Worm (Caenorhabditis elegans): ENCODE measurements around the gene F35B3.3.

F35B3.3 gene

DNA sequence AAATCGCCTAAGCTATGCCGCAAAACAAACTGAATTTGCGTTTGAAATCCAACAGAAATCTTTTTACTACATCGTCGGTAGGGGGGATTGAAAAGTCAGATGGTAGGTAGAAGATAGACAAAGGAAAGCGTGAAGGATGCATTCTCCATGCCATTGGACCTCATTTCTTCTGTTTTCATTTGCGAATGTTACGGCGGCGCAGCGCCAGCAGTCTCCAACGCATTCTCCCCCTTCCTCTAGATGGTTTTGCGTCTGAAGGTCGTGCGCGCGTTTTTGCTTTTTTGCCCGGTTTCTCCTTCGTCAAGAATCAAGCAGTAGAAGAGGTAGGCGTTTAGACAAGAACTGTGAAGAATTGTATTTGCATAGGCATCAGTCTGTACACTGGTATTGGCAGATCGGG lies 19.7 kb upstream of the F35B3.3 start:
- TF ChIP-seq tra-4 (tag; optimal IDR thresholded peaks at IDR 0.05), result no peak
- no peak for TF ChIP-seq ceh-36 (tag; optimal IDR thresholded peaks at IDR 0.05)
- no peak for TF ChIP-seq sea-1 (GFP tag; conservative IDR thresholded peaks at IDR 0.05)
- TF ChIP-seq ceh-13 (GFP tag; optimal IDR thresholded peaks at IDR 0.05), result no peak

DNA sequence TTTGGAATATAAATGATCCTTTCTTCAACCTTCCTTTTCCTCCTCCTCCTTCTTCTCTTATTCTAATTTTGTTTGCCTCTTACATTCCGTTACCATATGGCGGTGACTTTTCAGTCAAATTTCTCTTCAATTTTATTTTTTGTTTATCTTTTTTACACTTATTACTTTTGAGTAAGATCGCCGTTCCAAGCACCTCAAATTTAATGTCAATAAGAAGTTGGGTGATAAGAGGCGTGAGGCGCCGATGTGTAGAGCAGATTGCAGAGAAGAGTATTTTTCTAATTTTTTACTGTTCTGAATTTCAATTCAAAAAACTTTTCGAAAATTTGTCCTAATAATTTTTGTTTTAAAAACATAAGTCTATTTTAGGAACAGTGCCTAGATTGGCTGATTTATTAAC lies 18.8 kb upstream of the F35B3.3 start:
- no peak for TF ChIP-seq tbx-37 (GFP tag; conservative IDR thresholded peaks at IDR 0.05)
- no peak for TF ChIP-seq hmg-4 (GFP tag; optimal IDR thresholded peaks at IDR 0.05)
- no peak for TF ChIP-seq aly-1 (tag; optimal IDR thresholded peaks at IDR 0.05)
- TF ChIP-seq scrt-1 (GFP tag; IDR thresholded peaks at IDR 0.05), result no peak
- no peak for TF ChIP-seq ama-1 (optimal IDR thresholded peaks at IDR 0.05)
- no peak for TF ChIP-seq hmbx-1 (tag; optimal IDR thresholded peaks at IDR 0.05)
- no peak for TF ChIP-seq pes-1 (GFP tag; IDR thresholded peaks at IDR 0.05)

DNA sequence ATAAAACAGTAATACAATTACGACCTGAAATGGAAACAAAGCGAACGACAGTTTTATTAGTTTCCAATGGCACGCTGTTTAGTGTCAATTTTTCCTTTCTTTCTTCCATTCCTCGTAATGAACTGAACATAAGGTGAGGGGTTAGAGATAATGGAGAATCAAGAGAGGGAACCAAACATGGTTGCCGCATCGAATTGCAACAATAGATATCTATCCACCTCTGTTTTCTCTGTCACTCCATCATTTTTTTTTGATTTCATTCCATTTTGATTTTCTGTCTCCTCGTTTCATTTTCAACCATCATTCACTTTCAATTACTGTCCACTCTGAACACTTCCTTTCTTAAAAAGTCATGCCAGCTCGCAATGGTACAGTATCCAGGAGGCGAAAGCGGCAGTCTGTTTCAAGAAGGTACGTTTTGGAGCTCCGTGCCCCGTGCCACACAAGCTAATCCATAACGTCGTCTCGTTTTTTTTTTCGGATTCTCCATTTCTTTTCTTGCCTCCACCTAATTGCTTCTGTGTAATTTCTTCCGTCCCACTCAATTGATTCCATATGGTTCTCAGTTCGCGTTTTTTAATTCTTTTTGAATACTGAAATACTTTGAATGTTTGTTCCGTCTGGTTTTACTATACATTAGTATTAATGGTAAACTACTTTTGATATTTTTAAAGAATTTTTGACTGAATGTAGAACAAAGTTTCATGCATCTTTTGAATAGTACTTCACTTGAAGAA lies 17.9 kb upstream of the F35B3.3 start:
- TF ChIP-seq F13C5.2 (tag; optimal IDR thresholded peaks at IDR 0.05) (no peak), tbx-11 (GFP tag; IDR thresholded peaks at IDR 0.05) (no peak), B0310.2 (tag; optimal IDR thresholded peaks at IDR 0.05) (no peak), ama-1 (optimal IDR thresholded peaks at IDR 0.05) (no peak), aly-1 (tag; optimal IDR thresholded peaks at IDR 0.05) (no peak), ceh-13 (GFP tag; optimal IDR thresholded peaks at IDR 0.05) (no peak), tra-4 (tag; optimal IDR thresholded peaks at IDR 0.05) (no peak), scrt-1 (GFP tag; IDR thresholded peaks at IDR 0.05) (no peak), ceh-36 (tag; optimal IDR thresholded peaks at IDR 0.05) (no peak), flt-1 (GFP tag; IDR thresholded peaks at IDR 0.05) (no peak), pes-1 (GFP tag; IDR thresholded peaks at IDR 0.05) (no peak), hmbx-1 (tag; optimal IDR thresholded peaks at IDR 0.05) (no peak)

DNA sequence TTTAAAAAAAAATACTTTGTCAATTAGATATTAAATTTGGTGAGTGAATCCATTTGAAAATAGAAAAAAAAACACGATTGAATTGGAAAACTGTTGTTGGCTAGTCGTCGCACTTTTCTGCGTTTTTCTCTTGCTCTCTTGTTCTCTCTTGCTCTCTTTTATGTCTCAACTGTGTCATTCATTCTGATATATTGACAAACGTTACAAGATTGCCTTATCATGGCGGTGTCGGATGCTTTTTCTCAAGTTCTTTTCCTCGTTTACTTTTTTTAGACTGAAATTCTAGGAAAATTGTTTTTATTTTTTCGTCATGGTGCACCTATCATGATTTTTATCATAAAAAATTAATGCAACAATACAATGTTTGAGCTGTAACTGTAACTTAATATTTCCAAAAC lies 17.4 kb upstream of the F35B3.3 start:
- TF ChIP-seq scrt-1 (GFP tag; IDR thresholded peaks at IDR 0.05) (no peak), tra-4 (tag; optimal IDR thresholded peaks at IDR 0.05) (no peak), pes-1 (GFP tag; IDR thresholded peaks at IDR 0.05) (no peak), hmg-4 (GFP tag; optimal IDR thresholded peaks at IDR 0.05) (no peak), ets-7 (tag; optimal IDR thresholded peaks at IDR 0.05) (no peak), ceh-13 (GFP tag; optimal IDR thresholded peaks at IDR 0.05) (no peak), flt-1 (GFP tag; IDR thresholded peaks at IDR 0.05) (no peak), sea-1 (GFP tag; conservative IDR thresholded peaks at IDR 0.05) (no peak), ama-1 (optimal IDR thresholded peaks at IDR 0.05) (no peak), aly-1 (tag; optimal IDR thresholded peaks at IDR 0.05) (no peak), tbx-37 (GFP tag; conservative IDR thresholded peaks at IDR 0.05) (no peak), hmbx-1 (tag; optimal IDR thresholded peaks at IDR 0.05) (no peak)

- TF ChIP-seq tbx-37 (GFP tag; conservative IDR thresholded peaks at IDR 0.05), result no peak
- TF ChIP-seq hmbx-1 (tag; optimal IDR thresholded peaks at IDR 0.05), result no peak
- no peak for TF ChIP-seq ama-1 (optimal IDR thresholded peaks at IDR 0.05)
- no peak for TF ChIP-seq tbx-11 (GFP tag; IDR thresholded peaks at IDR 0.05)
- TF ChIP-seq F13C5.2 (tag; optimal IDR thresholded peaks at IDR 0.05), result no peak
- TF ChIP-seq sea-1 (GFP tag; conservative IDR thresholded peaks at IDR 0.05), result no peak
- TF ChIP-seq hmg-4 (GFP tag; optimal IDR thresholded peaks at IDR 0.05), result no peak
- TF ChIP-seq B0310.2 (tag; optimal IDR thresholded peaks at IDR 0.05), result no peak
- no peak for TF ChIP-seq scrt-1 (GFP tag; IDR thresholded peaks at IDR 0.05)
- TF ChIP-seq aly-1 (tag; optimal IDR thresholded peaks at IDR 0.05), result no peak
Observed at ce11 chrX:16998003-16998402, 15.3 kb upstream of the F35B3.3 start.

- no peak for TF ChIP-seq ceh-13 (GFP tag; optimal IDR thresholded peaks at IDR 0.05)
- TF ChIP-seq B0310.2 (tag; optimal IDR thresholded peaks at IDR 0.05), result no peak
- TF ChIP-seq pes-1 (GFP tag; IDR thresholded peaks at IDR 0.05), result no peak
- no peak for TF ChIP-seq hmg-4 (GFP tag; optimal IDR thresholded peaks at IDR 0.05)
- no peak for TF ChIP-seq tbx-11 (GFP tag; IDR thresholded peaks at IDR 0.05)
- no peak for TF ChIP-seq sea-1 (GFP tag; conservative IDR thresholded peaks at IDR 0.05)
- TF ChIP-seq hnd-1 (tag; optimal IDR thresholded peaks at IDR 0.05), result no peak
- no peak for TF ChIP-seq ceh-36 (tag; optimal IDR thresholded peaks at IDR 0.05)
- no peak for TF ChIP-seq ets-7 (tag; optimal IDR thresholded peaks at IDR 0.05)
- TF ChIP-seq ama-1 (optimal IDR thresholded peaks at IDR 0.05), result no peak
- no peak for TF ChIP-seq F13C5.2 (tag; optimal IDR thresholded peaks at IDR 0.05)
- no peak for TF ChIP-seq tbx-37 (GFP tag; conservative IDR thresholded peaks at IDR 0.05)
Observed at ce11 chrX:16998981-16999380, 14.3 kb upstream of the F35B3.3 start.

- TF ChIP-seq pes-1 (GFP tag; IDR thresholded peaks at IDR 0.05) (no peak), B0310.2 (tag; optimal IDR thresholded peaks at IDR 0.05) (no peak), flt-1 (GFP tag; IDR thresholded peaks at IDR 0.05) (no peak), tra-4 (tag; optimal IDR thresholded peaks at IDR 0.05) (no peak), ceh-36 (tag; optimal IDR thresholded peaks at IDR 0.05) (no peak), ama-1 (optimal IDR thresholded peaks at IDR 0.05) (no peak), tbx-37 (GFP tag; conservative IDR thresholded peaks at IDR 0.05) (no peak), F13C5.2 (tag; optimal IDR thresholded peaks at IDR 0.05) (no peak), ets-7 (tag; optimal IDR thresholded peaks at IDR 0.05) (no peak), aly-1 (tag; optimal IDR thresholded peaks at IDR 0.05) (no peak), sea-1 (GFP tag; conservative IDR thresholded peaks at IDR 0.05) (no peak), hnd-1 (tag; optimal IDR thresholded peaks at IDR 0.05) (no peak), hmbx-1 (tag; optimal IDR thresholded peaks at IDR 0.05) (no peak), hmg-4 (GFP tag; optimal IDR thresholded peaks at IDR 0.05) (no peak), ceh-13 (GFP tag; optimal IDR thresholded peaks at IDR 0.05) (no peak), tbx-11 (GFP tag; IDR thresholded peaks at IDR 0.05) (no peak), scrt-1 (GFP tag; IDR thresholded peaks at IDR 0.05) (no peak)
Observed at ce11 chrX:16999649-17000048, 13.6 kb upstream of the F35B3.3 start.

- no peak for TF ChIP-seq sea-1 (GFP tag; conservative IDR thresholded peaks at IDR 0.05)
- no peak for TF ChIP-seq ceh-13 (GFP tag; optimal IDR thresholded peaks at IDR 0.05)
- TF ChIP-seq tbx-37 (GFP tag; conservative IDR thresholded peaks at IDR 0.05), result no peak
- no peak for TF ChIP-seq scrt-1 (GFP tag; IDR thresholded peaks at IDR 0.05)
- TF ChIP-seq B0310.2 (tag; optimal IDR thresholded peaks at IDR 0.05), result no peak
- no peak for TF ChIP-seq flt-1 (GFP tag; IDR thresholded peaks at IDR 0.05)
- no peak for TF ChIP-seq hmbx-1 (tag; optimal IDR thresholded peaks at IDR 0.05)
- no peak for TF ChIP-seq ets-7 (tag; optimal IDR thresholded peaks at IDR 0.05)
- no peak for TF ChIP-seq ama-1 (optimal IDR thresholded peaks at IDR 0.05)
- TF ChIP-seq hmg-4 (GFP tag; optimal IDR thresholded peaks at IDR 0.05), result no peak
- no peak for TF ChIP-seq aly-1 (tag; optimal IDR thresholded peaks at IDR 0.05)
- TF ChIP-seq pes-1 (GFP tag; IDR thresholded peaks at IDR 0.05), result no peak
- no peak for TF ChIP-seq hnd-1 (tag; optimal IDR thresholded peaks at IDR 0.05)
- no peak for TF ChIP-seq tbx-11 (GFP tag; IDR thresholded peaks at IDR 0.05)
- TF ChIP-seq F13C5.2 (tag; optimal IDR thresholded peaks at IDR 0.05), result no peak
Observed at ce11 chrX:17002149-17002548, 11.1 kb upstream of the F35B3.3 start.
